Worm (Caenorhabditis elegans) whole organism, L2 larva: ENCODE data around the gene T01D1.8.

Source experiments
- ama-1 ChIP-seq: fragments of 150-350 bp; optimal IDR thresholded peaks from 2 replicates; lab custom pipeline; 2018; ENCODE audit warnings: inconsistent platforms
- blmp-1 ChIP-seq: sonication (generic microtip); optimal IDR thresholded peaks from 2 replicates; lab custom pipeline; 2017; ENCODE audit warnings: missing genetic modification characterization, mild to moderate bottlenecking, missing compliant biosample characterization, antibody characterized with exemption, moderate library complexity; ENCODE audit not compliant: insufficient read depth
- egl-27 ChIP-seq: sonication (generic microtip); optimal IDR thresholded peaks from 3 replicates; lab custom pipeline; 2017; ENCODE audit warnings: missing biosample characterization, missing genetic modification reagents, missing genetic modification characterization
- lin-13 ChIP-seq: fragments of 150-350 bp; optimal IDR thresholded peaks from 2 replicates; lab custom pipeline; 2014; ENCODE audit warnings: missing biosample characterization, missing genetic modification reagents, missing genetic modification characterization
- mab-5 ChIP-seq: fragments of 150-350 bp; optimal IDR thresholded peaks from 2 replicates; lab custom pipeline; 2014; ENCODE audit warnings: missing biosample characterization, missing genetic modification characterization
- nhr-12 ChIP-seq: fragments of 150-350 bp; optimal IDR thresholded peaks from 2 replicates; lab custom pipeline; 2014; ENCODE audit warnings: missing biosample characterization, missing genetic modification characterization
- nhr-237 ChIP-seq: fragments of 150-350 bp; optimal IDR thresholded peaks from 2 replicates; lab custom pipeline; 2014; ENCODE audit warnings: missing biosample characterization, missing genetic modification characterization
- nhr-77 ChIP-seq: fragments of 150-350 bp; optimal IDR thresholded peaks from 2 replicates; lab custom pipeline; 2014; ENCODE audit warnings: missing biosample characterization, missing genetic modification characterization
- snpc-4 ChIP-seq: fragments of 150-350 bp; optimal IDR thresholded peaks from 2 replicates; lab custom pipeline; 2014; ENCODE audit warnings: missing biosample characterization, missing genetic modification characterization
- unc-62 ChIP-seq: fragments of 150-350 bp; optimal IDR thresholded peaks from 2 replicates; lab custom pipeline; 2014; ENCODE audit warnings: missing biosample characterization, missing genetic modification reagents, missing genetic modification characterization

DNA sequence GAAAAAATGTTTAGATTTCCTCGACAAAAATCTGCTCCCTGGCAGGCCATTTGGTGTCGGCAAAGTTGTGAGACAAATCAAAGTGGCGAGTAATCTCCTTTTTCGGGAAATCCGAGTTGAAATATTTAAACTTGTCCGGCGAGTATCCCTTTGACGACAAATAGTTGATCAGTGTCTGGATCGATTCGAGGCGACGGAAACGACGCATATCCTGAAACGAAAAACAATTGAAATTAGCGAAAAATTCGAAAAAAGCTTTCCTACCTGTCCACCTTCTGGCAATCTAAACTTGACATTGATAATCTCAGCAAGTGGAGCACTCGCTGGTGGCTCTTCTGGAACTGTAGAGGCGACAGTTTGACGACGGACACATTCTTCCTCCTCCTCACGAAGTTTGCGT, 30.8 kb downstream of the T01D1.8 start:
- no peak for TF ChIP-seq lin-13
- TF ChIP-seq unc-62 (GFP tag; lab: Kevin White, UChicago), result no peak
- TF ChIP-seq mab-5 (tag; lab: Kevin White, UChicago), result no peak
- TF ChIP-seq blmp-1, result no peak
- TF ChIP-seq snpc-4 (tag; lab: Kevin White, UChicago), result no peak
- no peak for TF ChIP-seq nhr-77
- TF ChIP-seq nhr-12, result no peak
- TF ChIP-seq nhr-237 (tag; lab: Kevin White, UChicago), result no peak
- TF ChIP-seq egl-27 (tag; lab: Kevin White, UChicago), result no peak
- no peak for TF ChIP-seq ama-1 (lab: Kevin White, UChicago)
